Worm (Caenorhabditis elegans): ENCODE measurements around the gene F52B10.3.

Gene F52B10.3

ce11 chrX:2874598-2874997, 23.6 kb downstream of the F52B10.3 start:
- TF ChIP-seq bed-1 (GFP tag; IDR thresholded peaks at IDR 0.05) (no peak), nfya-2 (GFP tag; IDR thresholded peaks at IDR 0.05) (no peak), bed-2 (GFP tag; IDR thresholded peaks at IDR 0.05) (no peak), tbx-9 (tag; optimal IDR thresholded peaks at IDR 0.05; ENCODE audit: borderline replicate concordance) (no peak), nhr-179 (tag; optimal IDR thresholded peaks at IDR 0.05) (no peak), Y67H2A.10 (GFP tag; conservative IDR thresholded peaks at IDR 0.05) (no peak), F49E8.2 (tag; optimal IDR thresholded peaks at IDR 0.05; ENCODE audit: insufficient read depth) (no peak), unc-130 (GFP tag; optimal IDR thresholded peaks at IDR 0.05) (no peak)

- TF ChIP-seq sdz-38 (tag; optimal IDR thresholded peaks at IDR 0.05) (no peak), nhr-90 (tag; optimal IDR thresholded peaks at IDR 0.05) (no peak), cebp-1 (GFP tag; IDR thresholded peaks at IDR 0.05) (no peak), cebp-1 (tag; optimal IDR thresholded peaks at IDR 0.05) (no peak), F52B5.7 (tag; optimal IDR thresholded peaks at IDR 0.05) (no peak), F10E7.11 (tag; optimal IDR thresholded peaks at IDR 0.05) (no peak)
These were observed 24.9 kb downstream of the F52B10.3 start for ce11 chrX:2873272-2873671.

- TF ChIP-seq C17E4.6 (GFP tag; IDR thresholded peaks at IDR 0.05): no peak
- TF ChIP-seq nhr-120 (GFP tag; IDR thresholded peaks at IDR 0.05): no peak
- no peak for TF ChIP-seq rcor-1 (GFP tag; IDR thresholded peaks at IDR 0.05)
- TF ChIP-seq hmg-1.2 (GFP tag; IDR thresholded peaks at IDR 0.05): no peak
- TF ChIP-seq gei-17 (GFP tag; optimal IDR thresholded peaks at IDR 0.05): no peak
- TF ChIP-seq madf-10 (tag; optimal IDR thresholded peaks at IDR 0.05): no peak
- TF ChIP-seq xnd-1 (tag; optimal IDR thresholded peaks at IDR 0.05): no peak
These were observed 27.1 kb downstream of the F52B10.3 start, which contains the start of gene F53B3.3 for ce11 chrX:2871037-2871436. Gene F53B3.3, minus strand, starts transcription at chrX:2871137.

DNA sequence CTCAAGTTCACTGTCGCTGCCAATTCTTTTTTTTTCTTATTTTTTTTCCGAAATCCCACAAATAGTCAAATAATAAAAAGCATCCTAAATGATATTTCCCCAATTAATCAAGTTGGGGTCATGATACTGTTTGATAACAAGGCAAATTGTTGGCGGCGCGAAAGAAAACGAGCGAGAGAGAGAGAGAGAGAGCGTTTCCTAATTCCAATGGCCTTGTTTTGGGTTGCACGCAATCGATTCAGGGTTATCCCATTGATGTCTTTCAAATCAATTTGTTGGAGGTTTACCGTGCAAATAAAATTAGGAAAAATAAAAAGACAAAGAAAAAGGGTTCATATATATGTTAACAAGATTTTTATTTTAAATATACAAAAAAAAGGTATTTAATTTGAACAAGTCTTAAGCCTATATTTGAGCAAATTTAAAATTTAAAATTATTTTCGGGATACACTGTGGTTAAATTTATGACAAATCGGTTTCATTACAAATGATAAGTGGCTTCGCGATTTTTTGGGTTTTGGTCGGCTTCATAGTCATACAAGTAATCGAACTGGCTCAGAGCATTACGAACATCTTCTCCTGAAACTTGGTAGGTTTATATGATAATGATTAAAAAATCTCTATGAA, 32.5 kb downstream of the F52B10.3 start:
- peak; percentile 49 for TF ChIP-seq ama-1 (optimal IDR thresholded peaks at IDR 0.05)
- no peak for TF ChIP-seq ama-1 (GFP tag; optimal IDR thresholded peaks at IDR 0.05)
- TF ChIP-seq Y53F4B.3 (GFP tag; IDR thresholded peaks at IDR 0.05): no peak

ce11 chrX:2863946-2864345, 34.2 kb downstream of the F52B10.3 start, which contains the start of gene F53B3.6:
Gene F53B3.6, plus strand, starts transcription at chrX:2864229.
- TF ChIP-seq mes-4 (tag; optimal IDR thresholded peaks at IDR 0.05): no peak
- TF ChIP-seq zfh-2 (GFP tag; conservative IDR thresholded peaks at IDR 0.05): 0 out of 2 replicates have a peak, but pooled peaks have one; percentile 34

ce11 chrX:2862372-2862771, 35.8 kb downstream of the F52B10.3 start, which contains the start of gene comt-1:
Gene comt-1, minus strand, starts transcription at chrX:2862472.
- TF ChIP-seq B0019.2 (GFP tag; conservative IDR thresholded peaks at IDR 0.05) (no peak), tbp1 (GFP tag; optimal IDR thresholded peaks at IDR 0.05) (no peak)

- TF ChIP-seq tbx-9 (tag; optimal IDR thresholded peaks at IDR 0.05; ENCODE audit: borderline replicate concordance): no peak
- TF ChIP-seq Y95B8A.8 (GFP tag; IDR thresholded peaks at IDR 0.05): no peak
- no peak for TF ChIP-seq lin-54 (GFP tag; optimal IDR thresholded peaks at IDR 0.05)
- TF ChIP-seq ccch-3 (GFP tag; optimal IDR thresholded peaks at IDR 0.05): no peak
- TF ChIP-seq ztf-28 (GFP tag; IDR thresholded peaks at IDR 0.05): no peak
- no peak for TF ChIP-seq T07F8.4 (tag; optimal IDR thresholded peaks at IDR 0.05)
- TF ChIP-seq dox-1 (GFP tag; IDR thresholded peaks at IDR 0.05): no peak
- TF ChIP-seq egl-44 (GFP tag; IDR thresholded peaks at IDR 0.05): no peak
- TF ChIP-seq ztf-22 (GFP tag; optimal IDR thresholded peaks at IDR 0.05): no peak
- TF ChIP-seq Y53G8AR.9 (GFP tag; conservative IDR thresholded peaks at IDR 0.05): no peak
- TF ChIP-seq rec-8 (tag; optimal IDR thresholded peaks at IDR 0.05): no peak
- no peak for TF ChIP-seq ztf-6 (GFP tag; IDR thresholded peaks at IDR 0.05)
These were observed 39.8 kb downstream of the F52B10.3 start for ce11 chrX:2858380-2858779.

Data from whole organism, young adult.